Worm (Caenorhabditis elegans) whole organism, L4/young adult: ENCODE results near the gene dpf-1.

ENCODE experiments used
- W03F9.2 ChIP-seq: fragments of 150-350 bp; optimal IDR thresholded peaks from 2 replicates; lab custom pipeline; 2014; ENCODE audit warnings: missing biosample characterization, missing genetic modification characterization
- dao-5 ChIP-seq: sonication (generic microtip); optimal IDR thresholded peaks from 2 replicates; lab custom pipeline; 2016; ENCODE audit warnings: missing genotype, missing genetic modification characterization, moderate library complexity, missing compliant biosample characterization
- him-1 ChIP-seq: sonication (generic microtip); optimal IDR thresholded peaks from 2 replicates; lab custom pipeline; 2016; ENCODE audit warnings: missing genotype, missing genetic modification reagents, missing genetic modification characterization, missing compliant biosample characterization

ce11 chrV:15478597-15478996 lies 7.5 kb downstream of the dpf-1 start, which contains the start of gene C06B8.2:
- no peak for TF ChIP-seq W03F9.2
- TF ChIP-seq him-1 (tag; lab: Kevin White, UChicago): no peak
- no peak for TF ChIP-seq dao-5 (tag; lab: Kevin White, UChicago)
